Fruit fly (Drosophila melanogaster): ENCODE measurements around the gene Vps39.

Gene Vps39

dm6 chr3R:18223434-18223833, 50.8 kb downstream of the Vps39 start, which contains the start of the genes mTerf5 and Non3:
mTerf5 (minus strand) TSS chr3R:18223682.
Non3 (plus strand) TSS chr3R:18223722.
- TF ChIP-seq N (GFP tag; optimal IDR thresholded peaks at IDR 0.05) (no peak), Mio (GFP tag; optimal IDR thresholded peaks at IDR 0.05) (no peak), sage (GFP tag; optimal IDR thresholded peaks at IDR 0.05) (no peak), Vsx2 (GFP tag; optimal IDR thresholded peaks at IDR 0.05; ENCODE audit: partially characterized antibody) (no peak), dsf (GFP tag; optimal IDR thresholded peaks at IDR 0.05; ENCODE audit: borderline replicate concordance) (peak; percentile 29), dmrt93B (GFP tag; optimal IDR thresholded peaks at IDR 0.05) (no peak), Hr78 (GFP tag; optimal IDR thresholded peaks at IDR 0.05) (no peak), CG9705 (GFP tag; optimal IDR thresholded peaks at IDR 0.05) (peak; percentile 23), sv (GFP tag; optimal IDR thresholded peaks at IDR 0.05) (peak; percentile 9), CG32264 (GFP tag; optimal IDR thresholded peaks at IDR 0.05) (no peak), tai (GFP tag; optimal IDR thresholded peaks at IDR 0.05) (no peak), GATAd (GFP tag; optimal IDR thresholded peaks at IDR 0.05) (no peak), Myc (optimal IDR thresholded peaks at IDR 0.05) (peak; percentile 26), woc (GFP tag; optimal IDR thresholded peaks at IDR 0.05) (peak; percentile 21), Hnf4 (GFP tag; optimal IDR thresholded peaks at IDR 0.05) (peak; percentile 65), Hr83 (GFP tag; optimal IDR thresholded peaks at IDR 0.05; ENCODE audit: poor library complexity, severe bottlenecking) (peak; percentile 21), jim (GFP tag; optimal IDR thresholded peaks at IDR 0.05) (no peak), dl (GFP tag; optimal IDR thresholded peaks at IDR 0.05; ENCODE audit: insufficient read depth in 1 of 2, partially characterized antibody in 2 of 2) (no peak), ey (GFP tag; optimal IDR thresholded peaks at IDR 0.05) (peak; percentile 14), Jra (GFP tag; optimal IDR thresholded peaks at IDR 0.05) (peak; percentile 6), pan (optimal IDR thresholded peaks at IDR 0.05) (no peak), Sp1 (GFP tag; optimal IDR thresholded peaks at IDR 0.05) (peak; percentile 67), OdsH (GFP tag; optimal IDR thresholded peaks at IDR 0.05) (peak; percentile 52), Dif (GFP tag; optimal IDR thresholded peaks at IDR 0.05; ENCODE audit: partially characterized antibody) (no peak), rgr (GFP tag; optimal IDR thresholded peaks at IDR 0.05) (peak; percentile 64), lola (GFP tag; optimal IDR thresholded peaks at IDR 0.05) (no peak), Dfd (GFP tag; optimal IDR thresholded peaks at IDR 0.05) (no peak), CrebA (GFP tag; optimal IDR thresholded peaks at IDR 0.05; ENCODE audit: borderline replicate concordance) (no peak), HLH106 (tag; optimal IDR thresholded peaks at IDR 0.05) (peak; percentile 73), br (GFP tag; optimal IDR thresholded peaks at IDR 0.05) (no peak), foxo (GFP tag; optimal IDR thresholded peaks at IDR 0.05) (peak in 1 of 2 experiments; percentile 67), brk (GFP tag; optimal IDR thresholded peaks at IDR 0.05) (no peak), Rel (GFP tag; optimal IDR thresholded peaks at IDR 0.05) (no peak), Rel (tag; optimal IDR thresholded peaks at IDR 0.05) (peak; percentile 57), psq (GFP tag; optimal IDR thresholded peaks at IDR 0.05) (peak; percentile 64), h (GFP tag; optimal IDR thresholded peaks at IDR 0.05) (peak; percentile 37), usp (GFP tag; optimal IDR thresholded peaks at IDR 0.05) (no peak), Abd-B (GFP tag; optimal IDR thresholded peaks at IDR 0.05) (no peak), fru (GFP tag; optimal IDR thresholded peaks at IDR 0.05) (peak; percentile 36)

Data from whole organism, wandering third instar larva.